Worm (Caenorhabditis elegans) whole organism, early embryonic: ENCODE data around the gene srt-13.
"Not testable (repeated sequence)": the region's sequence is repeated elsewhere in the genome, so short reads cannot be mapped to it uniquely, and the experiment has no call there.

Experiments used
- B0310.2 ChIP-seq: sonication (generic microtip); optimal IDR thresholded peaks from 2 replicates; lab custom pipeline; 2016; ENCODE audit warnings: mild to moderate bottlenecking, missing genetic modification characterization, missing compliant biosample characterization
- F13C5.2 ChIP-seq: sonication (generic microtip); optimal IDR thresholded peaks from 2 replicates; lab custom pipeline; 2017; ENCODE audit warnings: mild to moderate bottlenecking, missing genetic modification characterization, inconsistent platforms, missing compliant biosample characterization
- aly-1 ChIP-seq: sonication (generic microtip); optimal IDR thresholded peaks from 2 replicates; lab custom pipeline; 2016; ENCODE audit warnings: missing genetic modification characterization, missing compliant biosample characterization
- ama-1 ChIP-seq: fragments of 150-350 bp; optimal IDR thresholded peaks from 2 replicates; lab custom pipeline; 2014
- ceh-13 ChIP-seq: fragments of 200-800 bp; sonication (Bioruptor generic); optimal IDR thresholded peaks from 2 replicates; lab custom pipeline; 2018; ENCODE audit warnings: mild to moderate bottlenecking, missing genetic modification characterization, missing compliant biosample characterization
- ceh-36 ChIP-seq: sonication (generic microtip); optimal IDR thresholded peaks from 2 replicates; lab custom pipeline; 2016; ENCODE audit warnings: missing genetic modification characterization, inconsistent platforms, missing compliant biosample characterization
- ets-7 ChIP-seq: sonication (generic microtip); optimal IDR thresholded peaks from 2 replicates; lab custom pipeline; 2016; ENCODE audit warnings: missing genotype, missing genetic modification characterization, missing compliant biosample characterization
- flt-1 ChIP-seq: fragments of 200-800 bp; sonication (Bioruptor generic); IDR thresholded peaks from 2 replicates; pipeline ENCODE4 v1.3.6; 2022; ENCODE audit warnings: missing genetic modification characterization, missing compliant biosample characterization
- hmbx-1 ChIP-seq: sonication (generic microtip); optimal IDR thresholded peaks from 2 replicates; lab custom pipeline; 2016; ENCODE audit warnings: mild to moderate bottlenecking, missing genetic modification characterization, missing compliant biosample characterization
- hmg-4 ChIP-seq: fragments of 200-800 bp; sonication (Bioruptor generic); optimal IDR thresholded peaks from 2 replicates; lab custom pipeline; 2018; ENCODE audit warnings: mild to moderate bottlenecking, missing genetic modification characterization, missing compliant biosample characterization
- hnd-1 ChIP-seq: sonication (generic microtip); optimal IDR thresholded peaks from 2 replicates; lab custom pipeline; 2016; ENCODE audit warnings: missing genetic modification characterization, missing compliant biosample characterization
- pes-1 ChIP-seq: fragments of 200-800 bp; sonication (Bioruptor generic); IDR thresholded peaks from 2 replicates; pipeline ENCODE4 v1.3.6; 2022; ENCODE audit warnings: missing genetic modification reagents, missing genetic modification characterization, missing compliant biosample characterization
- scrt-1 ChIP-seq: fragments of 200-800 bp; sonication (Bioruptor generic); IDR thresholded peaks from 2 replicates; pipeline ENCODE4 v1.3.6; 2022; ENCODE audit warnings: missing genetic modification characterization, missing compliant biosample characterization
- sea-1 ChIP-seq: fragments of 200-800 bp; sonication (Bioruptor generic); conservative IDR thresholded peaks from 2 replicates; pipeline ENCODE4 v1.3.6; 2022; ENCODE audit warnings: missing genetic modification characterization, missing compliant biosample characterization
- tbx-11 ChIP-seq: fragments of 200-800 bp; sonication (Bioruptor generic); IDR thresholded peaks from 2 replicates; pipeline ENCODE4 v1.3.6; 2022; ENCODE audit warnings: missing genetic modification characterization, missing compliant biosample characterization
- tbx-37 ChIP-seq: fragments of 200-800 bp; sonication (Bioruptor generic); conservative IDR thresholded peaks from 2 replicates; pipeline ENCODE4 v1.3.6; 2022; ENCODE audit warnings: missing genetic modification reagents, missing genetic modification characterization, missing compliant biosample characterization
- tra-4 ChIP-seq: sonication (generic microtip); optimal IDR thresholded peaks from 2 replicates; lab custom pipeline; 2017; ENCODE audit warnings: missing genetic modification characterization, missing compliant biosample characterization

srt-13 gene

DNA sequence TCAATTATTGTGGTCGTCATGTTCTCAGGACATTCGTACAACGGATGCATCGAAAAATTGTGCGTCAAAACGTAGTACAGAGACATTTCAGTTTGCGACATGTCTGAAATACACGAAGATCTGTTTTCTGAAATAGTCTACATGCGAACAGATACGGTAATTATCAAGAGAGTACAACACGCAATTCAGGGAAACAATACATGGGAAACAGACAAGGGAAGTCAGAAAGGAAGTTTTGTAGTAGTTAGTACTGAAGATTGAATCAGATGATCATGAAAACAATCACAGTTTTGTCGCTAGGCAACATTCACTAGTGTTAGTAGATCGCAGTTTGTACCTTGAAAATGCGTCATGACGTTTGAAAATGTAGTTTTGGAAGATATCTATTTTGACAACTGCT, at the start of gene srt-13:
TSS of gene srt-13 (minus strand) at position 101 of the 400 bp plus-strand sequence.
- TF ChIP-seq F13C5.2 (tag; lab: Kevin White, UChicago), result no peak
- no peak for TF ChIP-seq tbx-11 (GFP tag; lab: Robert Waterston, UW)
- TF ChIP-seq ceh-36 (tag; lab: Kevin White, UChicago), result no peak
- no peak for TF ChIP-seq hnd-1 (tag; lab: Kevin White, UChicago)
- no peak for TF ChIP-seq pes-1 (GFP tag; lab: Robert Waterston, UW)
- TF ChIP-seq sea-1 (GFP tag; lab: Robert Waterston, UW), result no peak
- TF ChIP-seq aly-1 (tag; lab: Kevin White, UChicago), result no peak
- no peak for TF ChIP-seq flt-1 (GFP tag; lab: Robert Waterston, UW)
- TF ChIP-seq tra-4 (tag; lab: Kevin White, UChicago), result no peak
- no peak for TF ChIP-seq B0310.2
- no peak for TF ChIP-seq ets-7 (tag; lab: Kevin White, UChicago)
- TF ChIP-seq ceh-13 (GFP tag; lab: Kevin White, UChicago), result no peak
- no peak for TF ChIP-seq hmbx-1 (tag; lab: Kevin White, UChicago)
- no peak for TF ChIP-seq scrt-1 (GFP tag; lab: Robert Waterston, UW)

DNA sequence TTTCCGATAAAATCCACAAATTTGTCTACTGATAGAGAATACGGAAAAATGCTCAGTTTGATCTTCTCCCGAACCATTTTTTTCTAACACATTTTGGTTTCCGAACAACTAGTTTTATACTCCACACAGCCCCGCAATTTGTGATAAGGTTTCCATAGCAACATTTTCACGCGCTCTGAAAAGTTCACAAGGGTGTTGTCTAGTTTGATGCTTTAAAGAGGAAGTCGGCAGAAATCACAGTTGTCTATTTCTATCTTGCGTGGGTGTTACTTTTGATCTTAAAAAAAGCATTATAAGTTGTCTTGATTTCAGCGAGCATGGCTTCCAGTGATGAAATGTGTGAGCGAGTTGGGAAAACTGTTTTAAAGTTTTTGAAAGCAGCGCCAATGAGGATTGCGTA, 49.8 kb upstream of the srt-13 start, which contains the start of gene ZC132.3:
TSS of gene ZC132.3 (minus strand) at position 101 of the 400 bp plus-strand sequence.
- TF ChIP-seq sea-1 (GFP tag; lab: Robert Waterston, UW), result no peak
- TF ChIP-seq B0310.2, result no peak

DNA sequence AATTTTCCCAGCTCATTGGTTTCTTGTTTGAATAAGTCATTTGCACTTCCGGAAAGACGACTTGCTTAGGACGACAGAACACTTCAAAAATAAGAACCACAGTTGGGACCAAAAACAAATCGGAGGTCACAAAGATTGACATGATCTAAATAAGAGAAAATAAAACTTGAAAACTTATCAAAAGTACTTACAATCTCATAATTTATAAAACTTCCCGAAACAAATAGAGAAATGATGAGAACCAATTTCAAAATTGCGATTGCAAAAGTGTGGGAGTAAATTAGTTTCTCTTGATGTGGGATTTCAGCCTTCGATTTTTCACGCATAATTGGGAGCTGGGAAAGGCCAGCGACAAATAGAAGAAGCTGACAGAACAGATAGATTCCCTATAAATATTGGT, 48.6 kb upstream of the srt-13 start, which contains the start of gene ZC132.11:
TSS of gene ZC132.11 (minus strand) at position 101 of the 400 bp plus-strand sequence.
- TF ChIP-seq ama-1 (lab: Kevin White, UChicago) (no peak), hmg-4 (GFP tag; lab: Kevin White, UChicago) (no peak), tra-4 (tag; lab: Kevin White, UChicago) (no peak), tbx-11 (GFP tag; lab: Robert Waterston, UW) (no peak), ets-7 (tag; lab: Kevin White, UChicago) (no peak), pes-1 (GFP tag; lab: Robert Waterston, UW) (no peak), ceh-13 (GFP tag; lab: Kevin White, UChicago) (no peak), flt-1 (GFP tag; lab: Robert Waterston, UW) (no peak), sea-1 (GFP tag; lab: Robert Waterston, UW) (no peak)

DNA sequence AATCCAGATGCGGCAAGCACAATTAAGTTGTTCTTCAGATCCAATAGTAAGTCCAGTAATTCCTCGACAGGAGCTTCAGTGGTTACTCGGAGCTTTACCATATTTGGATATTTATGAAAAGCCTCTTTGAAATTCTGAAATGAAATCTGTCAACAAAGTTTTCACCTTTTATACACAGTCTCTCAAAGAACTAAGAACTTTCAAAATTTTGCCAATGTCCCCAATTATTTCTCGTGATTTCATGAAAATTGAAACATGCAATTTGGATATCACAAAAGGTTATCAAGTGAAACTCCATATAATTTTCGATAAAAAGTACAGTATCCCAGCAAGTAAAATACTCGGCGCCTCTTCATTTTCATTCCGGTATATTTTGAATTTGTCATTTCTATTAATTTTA, 46.0 kb upstream of the srt-13 start, which contains the start of gene F47D2.11:
TSS of gene F47D2.11 (minus strand) at position 101 of the 400 bp plus-strand sequence.
- TF ChIP-seq flt-1 (GFP tag; lab: Robert Waterston, UW) (no peak), sea-1 (GFP tag; lab: Robert Waterston, UW) (no peak), pes-1 (GFP tag; lab: Robert Waterston, UW) (no peak), ceh-36 (tag; lab: Kevin White, UChicago) (no peak), B0310.2 (no peak), F13C5.2 (tag; lab: Kevin White, UChicago) (no peak), tbx-11 (GFP tag; lab: Robert Waterston, UW) (no peak), tra-4 (tag; lab: Kevin White, UChicago) (no peak), scrt-1 (GFP tag; lab: Robert Waterston, UW) (no peak), aly-1 (tag; lab: Kevin White, UChicago) (no peak), hnd-1 (tag; lab: Kevin White, UChicago) (no peak), hmbx-1 (tag; lab: Kevin White, UChicago) (no peak), ets-7 (tag; lab: Kevin White, UChicago) (no peak), tbx-37 (GFP tag; lab: Robert Waterston, UW) (no peak), ceh-13 (GFP tag; lab: Kevin White, UChicago) (no peak), hmg-4 (GFP tag; lab: Kevin White, UChicago) (no peak), ama-1 (lab: Kevin White, UChicago) (no peak)

DNA sequence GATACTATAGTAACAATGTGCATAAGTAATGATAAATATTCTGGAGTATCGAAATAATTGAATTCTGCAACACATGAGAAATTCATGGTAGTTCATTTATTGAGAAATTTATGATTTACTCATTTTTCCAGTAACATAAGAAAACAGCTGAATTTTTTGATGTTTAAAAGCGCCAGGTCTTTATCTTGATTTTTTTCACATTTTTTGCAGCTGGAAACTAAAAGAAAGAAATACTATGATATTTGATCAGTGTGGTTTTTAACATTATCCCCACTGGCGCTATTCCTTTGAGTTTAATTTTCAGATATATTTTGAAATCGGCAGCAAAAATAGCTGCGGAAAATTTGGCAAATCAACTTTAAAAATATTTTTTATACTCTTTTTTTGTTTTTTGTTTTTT, 43.5 kb upstream of the srt-13 start, which contains the start of gene srh-194:
TSS of gene srh-194 (minus strand) at position 101 of the 400 bp plus-strand sequence.
- TF ChIP-seq hnd-1 (tag; lab: Kevin White, UChicago); ama-1 (lab: Kevin White, UChicago); scrt-1 (GFP tag; lab: Robert Waterston, UW): not testable (repeated sequence)

DNA sequence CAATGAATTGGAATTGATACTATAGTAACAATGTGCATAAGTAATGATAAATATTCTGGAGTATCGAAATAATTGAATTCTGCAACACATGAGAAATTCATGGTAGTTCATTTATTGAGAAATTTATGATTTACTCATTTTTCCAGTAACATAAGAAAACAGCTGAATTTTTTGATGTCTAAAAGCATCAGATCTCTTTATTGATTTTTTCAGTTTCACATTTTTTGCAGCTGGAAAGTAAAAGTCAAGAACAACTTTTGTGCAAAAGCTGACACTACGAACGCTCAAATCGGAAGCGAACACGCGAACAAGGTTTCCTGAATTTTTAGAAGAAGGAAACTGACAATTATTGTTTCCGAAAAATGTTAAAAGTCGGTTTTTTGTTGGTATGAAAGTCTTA, 40.1 kb upstream of the srt-13 start, which contains the start of gene srh-193:
TSS of gene srh-193 (minus strand) at position 101 of the 400 bp plus-strand sequence.
- TF ChIP-seq sea-1 (GFP tag; lab: Robert Waterston, UW); F13C5.2 (tag; lab: Kevin White, UChicago); hmg-4 (GFP tag; lab: Kevin White, UChicago): not testable (repeated sequence)

DNA sequence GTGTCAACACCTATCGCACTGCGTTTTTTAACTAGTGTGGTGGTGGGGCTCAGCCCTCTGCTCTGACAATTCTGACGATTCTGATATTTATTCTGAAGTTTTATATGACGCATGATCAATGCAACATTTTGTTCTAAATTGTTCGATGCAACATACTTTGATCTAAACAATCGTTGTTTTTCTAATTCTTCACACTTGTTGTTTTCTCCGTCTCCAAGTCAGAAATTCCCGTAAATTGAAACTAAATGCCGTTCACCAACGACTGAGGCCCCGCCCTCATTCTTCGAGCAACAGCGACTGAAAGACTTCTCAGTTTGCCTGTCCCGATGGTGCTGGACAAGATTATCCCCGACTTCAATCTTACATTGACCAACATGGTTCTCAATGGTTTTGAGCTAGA, 34.8 kb upstream of the srt-13 start, which contains the start of gene srt-19:
TSS of gene srt-19 (plus strand) at position 301 of the 400 bp plus-strand sequence.
- not testable (repeated sequence) for TF ChIP-seq hnd-1 (tag; lab: Kevin White, UChicago); flt-1 (GFP tag; lab: Robert Waterston, UW); ama-1 (lab: Kevin White, UChicago)

DNA sequence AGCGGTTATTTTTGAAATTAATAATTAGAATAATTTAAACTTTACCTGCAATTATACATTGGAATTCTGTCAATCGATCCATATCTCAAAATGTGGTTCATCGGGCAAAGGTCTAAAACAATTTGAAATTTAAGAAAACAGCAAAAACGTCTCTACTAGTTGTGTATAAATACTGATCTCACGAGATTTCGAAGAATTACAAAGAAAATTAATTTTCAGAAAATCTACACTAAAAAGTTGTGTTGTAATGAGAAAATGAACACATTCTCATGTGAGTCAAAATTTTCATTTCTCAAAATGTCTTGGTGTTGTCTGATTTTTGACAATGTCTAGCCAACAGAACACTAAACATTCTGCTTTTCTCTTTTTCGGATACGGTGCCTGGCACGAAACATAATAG, 31.8 kb upstream of the srt-13 start, which contains the start of gene srt-37:
TSS of gene srt-37 (minus strand) at position 101 of the 400 bp plus-strand sequence.
- not testable (repeated sequence) for TF ChIP-seq ceh-36 (tag; lab: Kevin White, UChicago); F13C5.2 (tag; lab: Kevin White, UChicago); hmg-4 (GFP tag; lab: Kevin White, UChicago)
